Worm (Caenorhabditis elegans): Measurements from ENCODE around the gene coq-6.

Gene coq-6

DNA sequence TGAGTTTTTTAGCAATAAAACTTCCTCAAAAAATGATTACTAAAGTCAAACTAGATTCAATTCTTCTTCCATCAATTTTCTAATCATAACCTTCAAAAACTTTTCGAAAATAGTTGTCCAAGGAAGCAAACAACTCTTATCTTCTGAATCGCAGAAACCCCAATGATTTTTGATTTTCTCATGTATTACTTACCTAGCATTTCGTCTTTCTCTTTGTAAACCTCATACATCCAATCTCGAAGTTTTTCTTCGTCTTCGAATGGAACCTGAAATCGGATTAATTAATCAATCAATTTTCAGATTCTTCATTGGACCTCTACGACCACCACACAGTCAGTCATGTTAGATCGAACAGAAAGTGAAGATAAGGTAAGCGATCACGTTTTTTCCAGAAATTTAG, 7.9 kb upstream of the coq-6 start, which contains the start of gene K07B1.4:
TSS of gene K07B1.4 (plus strand) at position 301 of the 400 bp plus-strand sequence.
- no peak for TF ChIP-seq jun-1 (tag; optimal IDR thresholded peaks at IDR 0.05)
- no peak for TF ChIP-seq F16B12.6 (tag; optimal IDR thresholded peaks at IDR 0.05)
- no peak for TF ChIP-seq aly-2 (tag; optimal IDR thresholded peaks at IDR 0.05)
- no peak for TF ChIP-seq ets-5 (GFP tag; IDR thresholded peaks at IDR 0.05)
- TF ChIP-seq zag-1 (tag; optimal IDR thresholded peaks at IDR 0.05) = no peak
- no peak for TF ChIP-seq zip-4 (GFP tag; optimal IDR thresholded peaks at IDR 0.05)
- no peak for TF ChIP-seq egl-27 (tag; optimal IDR thresholded peaks at IDR 0.05)
- no peak for TF ChIP-seq hlh-4 (tag; optimal IDR thresholded peaks at IDR 0.05)
- no peak for TF ChIP-seq nhr-71 (tag; optimal IDR thresholded peaks at IDR 0.05)
- no peak for TF ChIP-seq blmp-1 (tag; optimal IDR thresholded peaks at IDR 0.05)
- no peak for TF ChIP-seq snu-23 (GFP tag; optimal IDR thresholded peaks at IDR 0.05)
- no peak for TF ChIP-seq nhr-19 (GFP tag; conservative IDR thresholded peaks at IDR 0.05)
- TF ChIP-seq unc-130 (tag; optimal IDR thresholded peaks at IDR 0.05) = no peak
- TF ChIP-seq sptf-1 (tag; optimal IDR thresholded peaks at IDR 0.05) = no peak
- TF ChIP-seq nhr-47 (tag; optimal IDR thresholded peaks at IDR 0.05) = no peak
- TF ChIP-seq snpc-4 (tag; optimal IDR thresholded peaks at IDR 0.05) = no peak
- TF ChIP-seq alr-1 (tag; optimal IDR thresholded peaks at IDR 0.05; ENCODE audit: borderline replicate concordance) = no peak
- TF ChIP-seq tbx-2 (tag; optimal IDR thresholded peaks at IDR 0.05) = no peak

DNA sequence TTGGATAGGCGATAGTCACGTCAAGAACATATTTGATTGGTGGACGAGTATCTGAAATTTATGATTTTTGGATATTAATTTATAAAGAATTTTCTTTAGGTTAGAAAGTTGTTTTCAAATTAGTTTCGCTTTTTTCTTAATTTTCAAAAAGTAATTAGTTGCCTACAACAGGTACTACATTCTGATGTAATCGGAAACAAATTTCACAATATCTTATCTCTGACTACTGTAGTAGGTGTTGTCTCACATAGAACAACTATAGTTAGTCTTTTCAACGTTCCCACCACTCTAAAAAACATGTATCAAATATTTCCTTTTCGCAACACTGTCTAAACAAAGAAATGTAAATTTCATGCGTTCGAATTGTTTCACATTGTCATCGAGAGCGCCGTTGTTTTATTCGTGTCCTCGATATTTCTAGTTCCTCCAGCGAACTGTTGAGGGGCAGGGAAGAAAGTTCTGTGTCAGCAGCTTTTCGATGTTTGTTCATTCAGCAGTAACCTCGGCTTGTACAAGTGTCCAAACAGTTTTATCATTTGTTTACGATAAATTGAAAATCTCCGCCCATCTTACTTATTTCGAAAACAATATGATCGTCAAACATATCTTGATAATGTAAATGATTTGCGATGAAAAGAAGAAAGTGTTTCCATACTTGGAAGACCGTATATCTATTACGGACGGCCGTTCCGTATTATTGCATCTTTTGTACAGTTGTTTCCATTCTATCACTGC, 7.2 kb upstream of the coq-6 start:
- TF ChIP-seq blmp-1 (tag; optimal IDR thresholded peaks at IDR 0.05) (peak; percentile 36), efl-1 (optimal IDR thresholded peaks at IDR 0.05) (no peak), efl-1 (GFP tag; optimal IDR thresholded peaks at IDR 0.05 in 1 of 2) (peak in 1 of 2 experiments; percentile 63), unc-98 (GFP tag; IDR thresholded peaks at IDR 0.05) (no peak)

DNA sequence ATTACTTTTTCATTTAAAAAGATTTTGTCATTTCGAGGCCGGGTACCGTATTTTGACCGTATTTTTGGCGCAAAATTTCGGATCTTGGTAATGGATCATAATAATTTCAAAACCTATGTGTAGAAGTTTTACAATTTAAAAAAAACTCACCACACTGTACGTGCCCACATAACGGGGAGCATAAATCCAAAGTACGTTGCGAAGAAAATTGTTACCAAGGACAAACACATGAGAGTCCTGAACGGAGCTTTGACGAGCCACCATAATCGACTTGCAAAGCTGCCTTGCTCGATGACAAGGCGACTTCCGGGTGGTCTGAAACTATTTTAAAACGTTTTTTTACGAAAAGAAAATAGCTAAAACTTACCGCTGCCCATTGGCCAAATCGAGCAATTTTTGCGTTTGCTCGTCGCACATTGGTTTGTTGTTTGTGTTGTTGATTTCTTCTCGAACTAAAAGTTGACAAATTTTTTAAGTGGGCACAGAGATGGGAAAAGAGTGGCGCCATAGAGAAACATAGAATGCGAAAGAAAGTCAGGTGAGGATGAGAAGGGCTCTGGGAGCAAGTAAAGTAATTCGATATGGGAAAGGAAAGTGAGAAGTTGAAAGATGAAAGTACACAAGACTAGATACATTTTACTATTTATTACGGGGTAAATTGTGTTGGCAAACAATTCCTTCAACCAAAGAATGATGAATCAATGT, 3.8 kb upstream of the coq-6 start:
- TF ChIP-seq ces-1 (GFP tag; optimal IDR thresholded peaks at IDR 0.05) = no peak
- TF ChIP-seq ceh-90 (tag; optimal IDR thresholded peaks at IDR 0.05) = no peak
- TF ChIP-seq nhr-76 (tag; optimal IDR thresholded peaks at IDR 0.05) = no peak
- TF ChIP-seq mep-1 (tag; optimal IDR thresholded peaks at IDR 0.05) = no peak
- TF ChIP-seq isw-1 (GFP tag; IDR thresholded peaks at IDR 0.05) = no peak
- no peak for TF ChIP-seq efl-1 (optimal IDR thresholded peaks at IDR 0.05)
- TF ChIP-seq efl-1 (GFP tag; optimal IDR thresholded peaks at IDR 0.05 in 1 of 2) = no peak
- TF ChIP-seq nhr-28 (tag; optimal IDR thresholded peaks at IDR 0.05) = no peak
- TF ChIP-seq lin-15B (tag; optimal IDR thresholded peaks at IDR 0.05) = no peak
- TF ChIP-seq nhr-85 (tag) = no peak
- TF ChIP-seq pqm-1 (tag; optimal IDR thresholded peaks at IDR 0.05) = no peak
- no peak for TF ChIP-seq ztf-4 (tag; optimal IDR thresholded peaks at IDR 0.05)
- TF ChIP-seq grh-1 (GFP tag; IDR thresholded peaks at IDR 0.05) = no peak
- no peak for TF ChIP-seq egl-13 (tag; optimal IDR thresholded peaks at IDR 0.05)
- no peak for TF ChIP-seq alr-1 (tag; optimal IDR thresholded peaks at IDR 0.05; ENCODE audit: borderline replicate concordance)
- no peak for TF ChIP-seq pax-3 (tag; optimal IDR thresholded peaks at IDR 0.05)
- no peak for TF ChIP-seq tlp-1 (tag; optimal IDR thresholded peaks at IDR 0.05)
- no peak for TF ChIP-seq sup-37 (GFP tag; optimal IDR thresholded peaks at IDR 0.05)

Data from whole organism, L1 larva.